Worm (Caenorhabditis elegans) whole organism, L3 larva: ENCODE measurements around the gene T02H6.6.

ENCODE experiments used
- R02D3.7 ChIP-seq: fragments of 150-350 bp; optimal IDR thresholded peaks from 2 replicates; lab custom pipeline; 2014; ENCODE audit warnings: missing biosample characterization, missing genetic modification characterization
- ZK546.5 ChIP-seq: sonication (generic microtip); optimal IDR thresholded peaks from 2 replicates; lab custom pipeline; 2017; ENCODE audit warnings: missing biosample characterization, missing genetic modification characterization
- ama-1 ChIP-seq: fragments of 150-350 bp; optimal IDR thresholded peaks from 2 replicates; lab custom pipeline; 2018
- ceh-16 ChIP-seq: sonication (generic microtip); optimal IDR thresholded peaks from 2 replicates; lab custom pipeline; 2017; ENCODE audit warnings: missing biosample characterization, missing genetic modification characterization
- ceh-28 ChIP-seq: fragments of 150-350 bp; optimal IDR thresholded peaks from 2 replicates; lab custom pipeline; 2014; ENCODE audit warnings: missing biosample characterization, missing genetic modification reagents, missing genetic modification characterization
- ceh-82 ChIP-seq: fragments of 150-350 bp; optimal IDR thresholded peaks from 2 replicates; lab custom pipeline; 2014; ENCODE audit warnings: missing biosample characterization, missing genetic modification characterization
- daf-12 ChIP-seq: fragments of 150-350 bp; optimal IDR thresholded peaks from 2 replicates; lab custom pipeline; 2014; ENCODE audit warnings: missing biosample characterization, missing genetic modification reagents, missing genetic modification characterization
- elt-2 ChIP-seq: sonication (generic microtip); optimal IDR thresholded peaks from 2 replicates; lab custom pipeline; 2016; ENCODE audit warnings: missing genetic modification reagents, mild to moderate bottlenecking, missing genetic modification characterization, missing compliant biosample characterization
- elt-3 ChIP-seq, 3 experiments: fragments of 150-350 bp in 1 of 3; sonication (generic microtip) in 2 of 3; optimal IDR thresholded peaks; 2 replicates in 2 of 3; 4 replicates in 1 of 3; lab custom pipeline; 2014 to 2017; ENCODE audit warnings: missing biosample characterization in 3 of 3, missing genetic modification characterization in 3 of 3
- fkh-2 ChIP-seq: fragments of 150-350 bp; optimal IDR thresholded peaks from 2 replicates; lab custom pipeline; 2014; ENCODE audit warnings: missing biosample characterization, missing genetic modification reagents, missing genetic modification characterization
- fos-1 ChIP-seq: fragments of 150-350 bp; optimal IDR thresholded peaks from 2 replicates; lab custom pipeline; 2014; ENCODE audit warnings: missing biosample characterization, missing genetic modification characterization
- hmg-11 ChIP-seq: sonication (generic microtip); optimal IDR thresholded peaks from 2 replicates; lab custom pipeline; 2016; ENCODE audit warnings: missing genetic modification characterization, missing compliant biosample characterization
- jun-1 ChIP-seq: fragments of 150-350 bp; optimal IDR thresholded peaks from 2 replicates; lab custom pipeline; 2014; ENCODE audit warnings: missing biosample characterization, missing genetic modification reagents, missing genetic modification characterization
- lin-15B ChIP-seq: fragments of 150-350 bp; optimal IDR thresholded peaks from 2 replicates; lab custom pipeline; 2014; ENCODE audit warnings: missing biosample characterization, missing genetic modification characterization
- lin-39 ChIP-seq: fragments of 150-350 bp; optimal IDR thresholded peaks from 2 replicates; lab custom pipeline; 2018; ENCODE audit warnings: missing biosample characterization, missing genetic modification reagents, missing genetic modification characterization
- lsy-12 ChIP-seq: sonication (generic microtip); optimal IDR thresholded peaks from 2 replicates; lab custom pipeline; 2016; ENCODE audit warnings: mild to moderate bottlenecking, missing genetic modification characterization, missing compliant biosample characterization
- mdl-1 ChIP-seq: fragments of 150-350 bp; optimal IDR thresholded peaks from 2 replicates; lab custom pipeline; 2014; ENCODE audit warnings: missing biosample characterization, missing genetic modification characterization
- mml-1 ChIP-seq: fragments of 150-350 bp; sonication (generic microtip); optimal IDR thresholded peaks from 3 replicates; lab custom pipeline; 2014; ENCODE audit warnings: missing biosample characterization, missing genetic modification characterization
- nfya-1 ChIP-seq: sonication (generic microtip); optimal IDR thresholded peaks from 2 replicates; lab custom pipeline; 2017; ENCODE audit warnings: missing genetic modification characterization, mild to moderate bottlenecking, missing compliant biosample characterization, antibody characterized with exemption, moderate library complexity; ENCODE audit not compliant: insufficient read depth
- nhr-11 ChIP-seq: fragments of 150-350 bp; optimal IDR thresholded peaks from 2 replicates; lab custom pipeline; 2014; ENCODE audit warnings: missing biosample characterization, missing genetic modification characterization
- nhr-12 ChIP-seq: fragments of 150-350 bp; optimal IDR thresholded peaks from 2 replicates; lab custom pipeline; 2014; ENCODE audit warnings: missing biosample characterization, missing genetic modification characterization
- nhr-23 ChIP-seq: fragments of 150-350 bp; optimal IDR thresholded peaks from 2 replicates; lab custom pipeline; 2014; ENCODE audit warnings: missing biosample characterization, missing genetic modification reagents, missing genetic modification characterization
- nhr-237 ChIP-seq: fragments of 150-350 bp; optimal IDR thresholded peaks from 2 replicates; lab custom pipeline; 2014; ENCODE audit warnings: missing biosample characterization, missing genetic modification characterization
- nhr-25 ChIP-seq: sonication (generic microtip); optimal IDR thresholded peaks from 2 replicates; lab custom pipeline; 2017; ENCODE audit warnings: missing biosample characterization, missing genetic modification characterization
- nhr-28 ChIP-seq: fragments of 150-350 bp; optimal IDR thresholded peaks from 2 replicates; lab custom pipeline; 2014; ENCODE audit warnings: missing biosample characterization, missing genetic modification characterization
- nhr-67 ChIP-seq: fragments of 150-350 bp; optimal IDR thresholded peaks from 2 replicates; lab custom pipeline; 2014; ENCODE audit warnings: missing biosample characterization, missing genetic modification characterization
- nhr-77 ChIP-seq: fragments of 150-350 bp; optimal IDR thresholded peaks from 2 replicates; lab custom pipeline; 2014; ENCODE audit warnings: missing biosample characterization, missing genetic modification characterization
- pqm-1 ChIP-seq: fragments of 150-350 bp; optimal IDR thresholded peaks from 2 replicates; lab custom pipeline; 2017; ENCODE audit warnings: missing biosample characterization, missing genetic modification characterization, inconsistent platforms
- sea-2 ChIP-seq: fragments of 150-350 bp; sonication (generic microtip); optimal IDR thresholded peaks from 4 replicates; lab custom pipeline; 2014; ENCODE audit warnings: missing biosample characterization, missing genetic modification reagents, missing genetic modification characterization
- skn-1 ChIP-seq: fragments of 150-350 bp; optimal IDR thresholded peaks from 2 replicates; lab custom pipeline; 2014; ENCODE audit warnings: missing biosample characterization, missing genetic modification characterization
- tbx-2 ChIP-seq: sonication (generic microtip); optimal IDR thresholded peaks from 2 replicates; lab custom pipeline; 2016; ENCODE audit warnings: mild to moderate bottlenecking, missing genetic modification characterization, missing compliant biosample characterization
- unc-39 ChIP-seq: sonication (generic microtip); optimal IDR thresholded peaks from 4 replicates; lab custom pipeline; 2017; ENCODE audit warnings: missing biosample characterization, missing genetic modification characterization
- zag-1 ChIP-seq: fragments of 150-350 bp; optimal IDR thresholded peaks from 2 replicates; lab custom pipeline; 2014; ENCODE audit warnings: missing biosample characterization, missing genetic modification characterization

T02H6.6 gene

ce11 chrII:683467-683866 is at the start of gene T02H6.6:
TSS of gene T02H6.6 (plus strand) at chrII:683767.
- TF ChIP-seq nhr-237 (tag; lab: Kevin White, UChicago) (no peak), ceh-16 (tag; lab: Kevin White, UChicago) (no peak), unc-39 (no peak), ceh-82 (tag; lab: Kevin White, UChicago) (no peak), nhr-11 (no peak), nhr-28 (no peak), nhr-77 (tag; lab: Kevin White, UChicago) (no peak), nfya-1 (tag; lab: Kevin White, UChicago) (no peak), elt-3 (tag; optimal IDR thresholded peaks at IDR 0.05; lab: Kevin White, UChicago) (no peak), mdl-1 (no peak), nhr-25 (tag; lab: Kevin White, UChicago) (no peak), daf-12 (tag; lab: Kevin White, UChicago) (no peak), pqm-1 (tag; lab: Kevin White, UChicago) (no peak), sea-2 (no peak), fos-1 (no peak), mml-1 (tag; lab: Kevin White, UChicago) (no peak), fkh-2 (tag; lab: Kevin White, UChicago) (no peak), hmg-11 (no peak), R02D3.7 (tag; lab: Kevin White, UChicago) (no peak), ceh-28 (tag; lab: Kevin White, UChicago) (no peak)

ce11 chrII:633984-634383 is 49.6 kb upstream of the T02H6.6 start, which contains the start of gene T04B8.1:
TSS of gene T04B8.1 (plus strand) at chrII:634284.
- TF ChIP-seq jun-1 (no peak), mdl-1 (no peak), ama-1 (lab: Kevin White, UChicago) (no peak)
- TF ChIP-seq, all 47 proteins: peak for 0

- TF ChIP-seq nfya-1 (tag; lab: Kevin White, UChicago): peak; percentile 26
- no peak for TF ChIP-seq unc-39
- no peak for TF ChIP-seq ama-1 (lab: Kevin White, UChicago)
Observed at ce11 chrII:639467-639866, 44.1 kb upstream of the T02H6.6 start, which contains the start of gene K07E8.6. TSS of gene K07E8.6 (minus strand) at chrII:639567.

- TF ChIP-seq daf-12 (tag; lab: Kevin White, UChicago): no peak
- no peak for TF ChIP-seq nhr-28
- TF ChIP-seq ceh-28 (tag; lab: Kevin White, UChicago): no peak
- TF ChIP-seq pqm-1 (tag; lab: Kevin White, UChicago): no peak
- TF ChIP-seq nhr-23 (tag; lab: Kevin White, UChicago): no peak
- TF ChIP-seq tbx-2 (tag; lab: Kevin White, UChicago): no peak
Observed at ce11 chrII:643733-644132, 39.8 kb upstream of the T02H6.6 start.

- TF ChIP-seq nfya-1 (tag; lab: Kevin White, UChicago): peak; percentile 39
- no peak for TF ChIP-seq nhr-11
- no peak for TF ChIP-seq fkh-2 (tag; lab: Kevin White, UChicago)
- TF ChIP-seq nhr-28: no peak
Observed at ce11 chrII:650321-651005, 33.1 kb upstream of the T02H6.6 start, which contains the start of the genes K07E8.7 and frpr-14. TSS of gene K07E8.7 (minus strand) at chrII:650367. TSS of gene frpr-14 (plus strand) at chrII:650955.

ce11 chrII:651324-651723 is 32.2 kb upstream of the T02H6.6 start:
- TF ChIP-seq mdl-1 (no peak), zag-1 (tag; lab: Kevin White, UChicago) (no peak), nhr-67 (tag; lab: Kevin White, UChicago) (no peak), ceh-16 (tag; lab: Kevin White, UChicago) (no peak), daf-12 (tag; lab: Kevin White, UChicago) (no peak), elt-2 (tag; lab: Kevin White, UChicago) (no peak), lin-39 (tag; lab: Kevin White, UChicago) (no peak), nhr-77 (tag; lab: Kevin White, UChicago) (no peak), lsy-12 (tag; lab: Kevin White, UChicago) (no peak), lin-15B (tag; lab: Kevin White, UChicago) (no peak), ZK546.5 (tag; lab: Kevin White, UChicago) (no peak), nhr-12 (tag; lab: Kevin White, UChicago) (no peak), skn-1 (tag; lab: Kevin White, UChicago) (no peak), nhr-25 (tag; lab: Kevin White, UChicago) (no peak), ceh-82 (tag; lab: Kevin White, UChicago) (no peak), fos-1 (no peak), hmg-11 (no peak), R02D3.7 (tag; lab: Kevin White, UChicago) (no peak)
